Worm (Caenorhabditis elegans) whole organism, dauer: Measurements from ENCODE around the gene srh-200.

Source experiments
- unc-62 ChIP-seq: sonication (generic microtip); optimal IDR thresholded peaks from 2 replicates; lab custom pipeline; 2017; ENCODE audit warnings: missing biosample characterization, missing genetic modification reagents, missing genetic modification characterization

Gene srh-200

ce11 chrV:7603404-7603803 is 50.1 kb downstream of the srh-200 start, which contains the start of gene C50E3.11:
Gene C50E3.11 (minus strand): TSS chrV:7603486.
- no peak for TF ChIP-seq unc-62
